Fruit fly (Drosophila melanogaster): ENCODE results near the gene rn.

Gene rn

dm6 chr3R:7249460-7249859, 60.0 kb downstream of the rn start, which contains the start of the genes CG1227 and Dtwd2 (continued):
- TF ChIP-seq p53 (GFP tag; optimal IDR thresholded peaks at IDR 0.05) (no peak), sug (tag; optimal IDR thresholded peaks at IDR 0.05) (peak; percentile 94), CG4820 (GFP tag; optimal IDR thresholded peaks at IDR 0.05) (peak; percentile 95), Deaf1 (tag; optimal IDR thresholded peaks at IDR 0.05) (no peak), Ssrp (tag; optimal IDR thresholded peaks at IDR 0.05) (peak; percentile 92), CG14441 (GFP tag; IDR thresholded peaks at IDR 0.05) (peak; percentile 84), tap (tag; optimal IDR thresholded peaks at IDR 0.05) (peak; percentile 94), CG11695 (GFP tag; IDR thresholded peaks at IDR 0.05) (peak; percentile 93), Dp (GFP tag; optimal IDR thresholded peaks at IDR 0.05) (peak; percentile 20), hb (GFP tag; IDR thresholded peaks at IDR 0.05; ENCODE audit: partially characterized antibody) (no peak), Dip2 (GFP tag; IDR thresholded peaks at IDR 0.05) (no peak), CG7745 (tag; optimal IDR thresholded peaks at IDR 0.05) (no peak), Meics (GFP tag; optimal IDR thresholded peaks at IDR 0.05) (peak; percentile 94), yki (optimal IDR thresholded peaks at IDR 0.05) (no peak), nerfin-1 (tag; optimal IDR thresholded peaks at IDR 0.05) (peak; percentile 94), NfI (GFP tag; optimal IDR thresholded peaks at IDR 0.05) (peak; percentile 92), sisA (GFP tag; IDR thresholded peaks at IDR 0.05) (peak; percentile 33; the same call in 1 of the 2 replicates), HLH3B (GFP tag; IDR thresholded peaks at IDR 0.05) (peak; percentile 89), Hsf (GFP tag; optimal IDR thresholded peaks at IDR 0.05) (peak; percentile 80), lov (optimal IDR thresholded peaks at IDR 0.05) (no peak), lov (GFP tag; IDR thresholded peaks at IDR 0.05) (peak; percentile 84; the same call in 2 of the 3 replicates), zen (tag; optimal IDR thresholded peaks at IDR 0.05) (peak; percentile 86), CG16813 (GFP tag; IDR thresholded peaks at IDR 0.05; ENCODE audit: partially characterized antibody) (no peak), mam (GFP tag; optimal IDR thresholded peaks at IDR 0.05) (peak; percentile 64), Fer1 (GFP tag; optimal IDR thresholded peaks at IDR 0.05) (no peak), nmo (GFP tag; optimal IDR thresholded peaks at IDR 0.05) (peak; percentile 97), CG11398 (GFP tag; optimal IDR thresholded peaks at IDR 0.05) (peak; percentile 10), MESR4 (GFP tag; optimal IDR thresholded peaks at IDR 0.05) (peak; percentile 50), gem (tag; optimal IDR thresholded peaks at IDR 0.05) (peak; percentile 97), Camta (GFP tag; optimal IDR thresholded peaks at IDR 0.05) (peak; percentile 65), wdn (GFP tag; IDR thresholded peaks at IDR 0.05) (peak; percentile 83), Abd-B (GFP tag; optimal IDR thresholded peaks at IDR 0.05) (peak; percentile 65), slbo (GFP tag; IDR thresholded peaks at IDR 0.05) (peak; percentile 87), unpg (GFP tag; optimal IDR thresholded peaks at IDR 0.05) (peak; percentile 98), CG3726 (GFP tag; IDR thresholded peaks at IDR 0.05) (peak; percentile 71; the same call in 2 of the 3 replicates), dati (GFP tag; IDR thresholded peaks at IDR 0.05) (peak; percentile 68), CG32767 (GFP tag; IDR thresholded peaks at IDR 0.05) (peak; percentile 92), eyg (GFP tag; optimal IDR thresholded peaks at IDR 0.05) (peak; percentile 66), caup (GFP tag; optimal IDR thresholded peaks at IDR 0.05; ENCODE audit: severe bottlenecking) (peak; percentile 87), dysf (GFP tag; IDR thresholded peaks at IDR 0.05) (peak; percentile 93), CG10274 (GFP tag; optimal IDR thresholded peaks at IDR 0.05) (peak; percentile 60), CG3065 (GFP tag; optimal IDR thresholded peaks at IDR 0.05) (peak; percentile 11), CG17361 (GFP tag; IDR thresholded peaks at IDR 0.05) (no peak; the same call in 1 of the 3 replicates), Antp (GFP tag; optimal IDR thresholded peaks at IDR 0.05) (no peak), Jarid2 (GFP tag; optimal IDR thresholded peaks at IDR 0.05) (peak; percentile 41), CG4404 (GFP tag; IDR thresholded peaks at IDR 0.05) (no peak), chinmo (GFP tag; IDR thresholded peaks at IDR 0.05; ENCODE audit: partially characterized antibody) (no peak), Ets65A (GFP tag) (no peak), unc-4 (GFP tag; IDR thresholded peaks at IDR 0.05; ENCODE audit: partially characterized antibody) (no peak), croc (GFP tag; conservative IDR thresholded peaks at IDR 0.05) (peak; percentile 63; the same call in 2 of the 3 replicates), CG15514 (GFP tag; optimal IDR thresholded peaks at IDR 0.05) (peak; percentile 81)
